Worm (Caenorhabditis elegans): ENCODE measurements around the gene ceh-81.

- TF ChIP-seq hnd-1 (tag; optimal IDR thresholded peaks at IDR 0.05) (no peak), ama-1 (optimal IDR thresholded peaks at IDR 0.05) (no peak), tbx-37 (GFP tag; conservative IDR thresholded peaks at IDR 0.05) (no peak), ceh-13 (GFP tag; optimal IDR thresholded peaks at IDR 0.05) (no peak), pes-1 (GFP tag; IDR thresholded peaks at IDR 0.05) (no peak), sea-1 (GFP tag; conservative IDR thresholded peaks at IDR 0.05) (no peak), flt-1 (GFP tag; IDR thresholded peaks at IDR 0.05) (no peak), hmbx-1 (tag; optimal IDR thresholded peaks at IDR 0.05) (no peak)
Measured at ce11 chrII:1771785-1772184, 41.6 kb downstream of the ceh-81 start, which contains the start of gene math-3.
